Fruit fly (Drosophila melanogaster): ENCODE results near the gene CG11608.

CG11608 gene

dm6 chr3R:12688116-12688515, 49.8 kb downstream of the CG11608 start:
- no peak for TF ChIP-seq CG8478 (optimal IDR thresholded peaks at IDR 0.05)
- no peak for TF ChIP-seq psq (optimal IDR thresholded peaks at IDR 0.05)
- no peak for TF ChIP-seq pan (optimal IDR thresholded peaks at IDR 0.05)
- TF ChIP-seq usp (GFP tag; optimal IDR thresholded peaks at IDR 0.05) = no peak
- TF ChIP-seq Dll (optimal IDR thresholded peaks at IDR 0.05) = no peak
- no peak for TF ChIP-seq EcR (GFP tag; optimal IDR thresholded peaks at IDR 0.05)

- no peak for TF ChIP-seq EcR (GFP tag; optimal IDR thresholded peaks at IDR 0.05)
These were observed 50.6 kb downstream of the CG11608 start, which contains the start of gene kar for dm6 chr3R:12688672-12689417. Gene kar, minus strand, starts transcription at chr3R:12689367.
